Fruit fly (Drosophila melanogaster): ENCODE data around the gene NfI.
"Not testable (repeated sequence)": the region's sequence is repeated elsewhere in the genome, so short reads cannot be mapped to it uniquely, and the experiment has no call there.

NfI gene

dm6 chr4:276325-276724 is at the start of gene NfI:
Gene NfI, minus strand, starts transcription at chr4:276369.
- TF ChIP-seq EcR (GFP tag; optimal IDR thresholded peaks at IDR 0.05) = no peak
- no peak for TF ChIP-seq pan (optimal IDR thresholded peaks at IDR 0.05)
- no peak for TF ChIP-seq Dll (optimal IDR thresholded peaks at IDR 0.05)
- no peak for TF ChIP-seq usp (GFP tag; optimal IDR thresholded peaks at IDR 0.05)
- no peak for TF ChIP-seq CG8478 (optimal IDR thresholded peaks at IDR 0.05)
- no peak for TF ChIP-seq psq (optimal IDR thresholded peaks at IDR 0.05)

DNA sequence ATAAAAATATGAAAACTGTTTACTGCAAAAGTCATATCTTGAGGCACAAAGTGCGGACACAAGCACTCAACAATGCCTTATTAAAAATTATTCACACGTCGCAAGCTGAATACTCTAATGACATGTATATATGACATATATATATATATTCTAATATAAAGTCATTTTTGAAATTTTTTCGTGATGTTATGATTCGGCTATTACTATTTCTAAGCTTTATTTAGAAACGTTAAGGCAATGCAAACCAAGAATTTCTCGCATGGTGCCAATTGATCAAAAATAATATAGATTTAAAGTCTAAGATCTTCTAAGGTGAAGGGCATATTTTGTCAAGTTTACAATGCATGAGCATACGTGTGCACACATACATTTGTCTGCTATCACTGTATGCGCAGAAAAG is 42.6 kb upstream of the NfI start:
- TF ChIP-seq pan (optimal IDR thresholded peaks at IDR 0.05) (no peak), EcR (GFP tag; optimal IDR thresholded peaks at IDR 0.05) (no peak), Dll (optimal IDR thresholded peaks at IDR 0.05) (no peak), usp (GFP tag; optimal IDR thresholded peaks at IDR 0.05) (no peak), CG8478 (optimal IDR thresholded peaks at IDR 0.05) (no peak), psq (optimal IDR thresholded peaks at IDR 0.05) (no peak)

- TF ChIP-seq Dll (optimal IDR thresholded peaks at IDR 0.05) = no peak
- TF ChIP-seq psq (optimal IDR thresholded peaks at IDR 0.05) = no peak
- TF ChIP-seq CG8478 (optimal IDR thresholded peaks at IDR 0.05) = no peak
- TF ChIP-seq usp (GFP tag; optimal IDR thresholded peaks at IDR 0.05) = no peak
- no peak for TF ChIP-seq pan (optimal IDR thresholded peaks at IDR 0.05)
- no peak for TF ChIP-seq EcR (GFP tag; optimal IDR thresholded peaks at IDR 0.05)
Measured at dm6 chr4:315322-315721, 39.2 kb upstream of the NfI start.

DNA sequence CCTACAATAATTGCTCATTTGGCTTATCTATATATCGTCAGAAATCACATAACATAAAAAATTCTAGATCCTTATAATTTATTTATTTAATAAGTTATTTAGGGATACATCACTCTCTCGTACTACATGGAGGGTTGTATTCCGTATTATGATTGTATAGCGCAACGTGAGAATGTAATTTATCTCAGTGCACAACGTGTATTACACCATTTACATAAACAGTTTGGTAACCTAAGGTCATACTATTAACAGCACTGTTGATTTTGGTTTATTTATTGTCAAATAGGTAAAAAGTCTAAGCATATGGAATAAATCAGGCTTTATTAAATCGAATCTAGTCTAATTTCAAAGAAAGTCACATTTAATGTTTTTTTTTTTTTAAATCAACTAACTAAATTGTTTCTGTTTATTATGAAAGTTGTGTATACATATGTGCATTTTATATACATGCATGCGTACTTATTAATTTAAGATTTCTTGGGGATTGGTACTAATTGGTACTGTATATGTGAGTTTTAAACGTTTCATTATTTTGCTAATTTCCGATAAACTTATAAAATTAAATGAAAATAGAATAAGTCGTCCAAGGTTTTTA is 38.6 kb upstream of the NfI start, which contains the start of gene Rnf11:
Rnf11 (plus strand) TSS at position 252 of the 595 bp plus-strand sequence.
- TF ChIP-seq psq (optimal IDR thresholded peaks at IDR 0.05) (no peak), CG8478 (optimal IDR thresholded peaks at IDR 0.05) (no peak), usp (GFP tag; optimal IDR thresholded peaks at IDR 0.05) (no peak), pan (optimal IDR thresholded peaks at IDR 0.05) (no peak), EcR (GFP tag; optimal IDR thresholded peaks at IDR 0.05) (no peak), Dll (optimal IDR thresholded peaks at IDR 0.05) (no peak)

DNA sequence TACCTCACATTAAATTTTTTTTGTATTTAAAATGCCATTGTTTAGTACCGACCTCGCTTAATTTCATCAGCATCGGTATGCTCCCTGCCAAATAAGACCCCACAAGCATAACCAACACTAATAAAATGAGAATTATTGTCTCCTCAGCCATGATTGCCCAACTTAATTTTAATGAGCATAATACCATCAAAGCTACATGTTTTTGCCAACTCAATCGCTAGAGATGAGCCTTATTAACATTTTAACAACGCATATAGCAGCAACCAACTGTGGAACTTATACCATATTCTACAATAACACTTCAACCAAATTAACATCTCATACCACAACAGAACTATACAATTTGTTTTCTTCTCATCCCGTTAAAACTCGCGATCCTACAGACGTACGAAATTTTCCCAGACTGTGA is 37.5 kb upstream of the NfI start, which contains the start of gene Zip102B:
Zip102B (minus strand) TSS at position 392 of the 409 bp plus-strand sequence.
- no peak for TF ChIP-seq CG8478 (optimal IDR thresholded peaks at IDR 0.05)
- no peak for TF ChIP-seq psq (optimal IDR thresholded peaks at IDR 0.05)
- TF ChIP-seq EcR (GFP tag; optimal IDR thresholded peaks at IDR 0.05) = no peak
- TF ChIP-seq pan (optimal IDR thresholded peaks at IDR 0.05) = no peak
- TF ChIP-seq usp (GFP tag; optimal IDR thresholded peaks at IDR 0.05) = no peak
- no peak for TF ChIP-seq Dll (optimal IDR thresholded peaks at IDR 0.05)

dm6 chr4:310670-311069 is 34.5 kb upstream of the NfI start:
- TF ChIP-seq usp (GFP tag; optimal IDR thresholded peaks at IDR 0.05) (no peak), EcR (GFP tag; optimal IDR thresholded peaks at IDR 0.05) (no peak), pan (optimal IDR thresholded peaks at IDR 0.05) (no peak), psq (optimal IDR thresholded peaks at IDR 0.05) (no peak), Dll (optimal IDR thresholded peaks at IDR 0.05) (no peak), CG8478 (optimal IDR thresholded peaks at IDR 0.05) (no peak)

dm6 chr4:307931-308330 is 31.8 kb upstream of the NfI start, which contains the start of gene Rad23:
Gene Rad23, plus strand, starts transcription at chr4:308093.
- TF ChIP-seq usp (GFP tag; optimal IDR thresholded peaks at IDR 0.05) = no peak
- TF ChIP-seq EcR (GFP tag; optimal IDR thresholded peaks at IDR 0.05) = no peak

DNA sequence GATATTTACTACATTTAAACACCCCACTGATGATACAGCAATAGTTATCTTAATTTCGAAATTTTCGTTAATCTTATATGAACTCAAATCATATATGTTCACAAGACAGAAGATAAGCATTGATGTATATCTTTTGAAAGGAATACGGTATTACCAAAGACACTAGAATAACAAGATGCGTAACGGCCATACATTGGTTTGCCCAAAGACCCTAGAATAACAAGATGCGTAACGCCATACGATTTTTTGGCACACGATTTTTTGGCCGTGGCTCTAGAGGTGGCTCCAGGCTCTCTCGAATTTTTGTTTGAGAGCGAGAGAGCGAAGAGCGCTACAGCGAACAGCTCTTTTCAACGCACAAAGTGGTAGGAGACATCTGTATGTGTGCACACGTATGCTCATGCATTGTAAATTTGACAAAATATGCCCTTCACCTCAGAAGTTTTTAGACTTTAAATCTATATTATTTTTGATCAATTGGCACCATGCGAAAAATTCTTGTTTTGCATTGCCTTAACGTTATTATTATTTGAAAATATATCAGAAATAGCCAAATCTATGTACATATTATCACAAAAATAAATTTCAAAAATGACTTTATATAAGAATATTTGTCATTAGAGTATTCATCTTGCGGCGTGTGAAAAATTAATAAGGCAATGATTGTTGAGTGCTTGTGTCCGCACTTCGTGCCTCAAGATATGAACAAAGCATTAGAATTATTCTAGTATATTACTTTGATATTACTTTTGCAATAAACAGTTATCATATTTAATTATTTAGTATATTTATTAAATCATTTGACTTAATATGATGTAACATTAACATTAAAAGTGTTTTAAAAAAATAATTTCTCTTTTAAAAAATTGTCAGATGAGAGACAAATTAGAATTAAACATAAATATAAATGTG is 30.5 kb upstream of the NfI start, which contains the start of gene Syt7:
Syt7 (minus strand) TSS at position 51 of the 912 bp plus-strand sequence.
- not testable (repeated sequence) for TF ChIP-seq Dll, CG8478, psq (optimal IDR thresholded peaks at IDR 0.05)

dm6 chr4:305697-306096 is 29.5 kb upstream of the NfI start:
- TF ChIP-seq pan (optimal IDR thresholded peaks at IDR 0.05) (no peak), EcR (GFP tag; optimal IDR thresholded peaks at IDR 0.05) (no peak), Dll (optimal IDR thresholded peaks at IDR 0.05) (no peak), psq (optimal IDR thresholded peaks at IDR 0.05) (no peak), usp (GFP tag; optimal IDR thresholded peaks at IDR 0.05) (no peak), CG8478 (optimal IDR thresholded peaks at IDR 0.05) (no peak)

dm6 chr4:292403-292802 is 16.2 kb upstream of the NfI start:
- TF ChIP-seq Dll (optimal IDR thresholded peaks at IDR 0.05) = no peak
- no peak for TF ChIP-seq pan (optimal IDR thresholded peaks at IDR 0.05)
- TF ChIP-seq psq (optimal IDR thresholded peaks at IDR 0.05) = no peak
- no peak for TF ChIP-seq usp (GFP tag; optimal IDR thresholded peaks at IDR 0.05)
- TF ChIP-seq EcR (GFP tag; optimal IDR thresholded peaks at IDR 0.05) = no peak
- TF ChIP-seq CG8478 (optimal IDR thresholded peaks at IDR 0.05) = no peak

- no peak for TF ChIP-seq EcR (GFP tag; optimal IDR thresholded peaks at IDR 0.05)
- TF ChIP-seq usp (GFP tag; optimal IDR thresholded peaks at IDR 0.05) = no peak
- TF ChIP-seq pan (optimal IDR thresholded peaks at IDR 0.05) = no peak
- TF ChIP-seq CG8478 (optimal IDR thresholded peaks at IDR 0.05) = no peak
- TF ChIP-seq Dll (optimal IDR thresholded peaks at IDR 0.05) = no peak
- TF ChIP-seq psq (optimal IDR thresholded peaks at IDR 0.05) = no peak
Measured at dm6 chr4:274704-275103, 1.5 kb downstream of the NfI start.

DNA sequence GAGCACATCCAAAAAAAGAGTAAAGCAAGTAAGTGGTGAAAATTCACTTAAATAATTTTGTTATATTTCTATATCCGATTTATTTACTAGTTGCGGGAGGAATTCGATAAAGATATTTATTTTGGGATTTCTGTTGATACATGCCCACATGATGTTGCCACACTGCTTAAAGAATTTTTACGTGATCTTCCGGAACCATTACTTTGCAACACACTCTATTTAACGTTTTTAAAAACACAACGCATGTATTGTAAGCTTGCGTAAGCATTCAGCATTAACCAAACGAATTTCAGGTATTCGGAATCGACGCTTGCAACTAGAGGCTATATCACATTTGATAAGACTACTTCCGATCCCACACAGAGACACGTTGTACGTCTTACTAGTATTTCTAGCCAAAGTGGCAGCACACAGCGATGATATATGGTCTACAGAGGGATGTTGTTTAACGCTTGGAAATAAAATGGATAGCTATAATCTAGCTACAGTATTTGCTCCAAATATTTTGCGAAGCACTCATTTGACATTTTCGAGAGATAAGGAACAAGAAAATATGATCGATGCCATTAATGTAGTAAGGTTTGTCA is 14.6 kb downstream of the NfI start:
- TF ChIP-seq Dll (optimal IDR thresholded peaks at IDR 0.05) = no peak
- TF ChIP-seq EcR (GFP tag; optimal IDR thresholded peaks at IDR 0.05) = no peak
- no peak for TF ChIP-seq CG8478 (optimal IDR thresholded peaks at IDR 0.05)
- TF ChIP-seq pan (optimal IDR thresholded peaks at IDR 0.05) = no peak
